Worm (Caenorhabditis elegans): ENCODE measurements around the gene F56B3.6.

DNA sequence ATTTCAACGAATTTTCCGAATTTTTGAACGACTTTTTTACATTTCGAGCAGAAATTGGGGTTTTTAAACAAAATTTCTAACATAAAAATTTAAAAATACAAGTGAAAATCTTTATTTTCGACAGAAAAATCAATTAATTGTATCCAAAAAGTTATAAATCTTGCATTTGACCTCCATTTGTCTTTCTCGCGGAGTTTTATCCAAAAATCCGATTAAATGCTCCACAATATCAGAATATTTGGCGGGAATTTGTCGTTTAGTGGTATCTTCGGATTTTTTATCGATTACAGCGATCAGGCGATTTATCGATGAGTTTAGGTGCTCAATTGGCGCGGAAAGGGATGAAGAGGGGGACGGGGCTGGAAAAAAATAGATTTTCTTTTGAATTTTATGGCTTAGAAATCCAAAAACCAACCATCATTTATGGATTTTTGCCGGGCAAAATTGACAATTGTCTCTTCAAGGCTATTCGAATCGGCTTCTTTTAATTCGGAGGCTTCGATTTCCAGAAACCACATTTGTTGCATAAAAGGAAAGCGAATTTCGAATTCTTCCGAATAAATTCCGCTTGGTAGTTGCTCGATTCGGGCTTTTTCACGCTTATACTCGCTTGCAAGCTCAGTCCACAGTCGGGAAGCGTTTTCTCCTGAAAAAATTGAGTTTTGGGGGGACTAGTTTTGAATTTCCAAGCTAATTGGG lies 42.6 kb downstream of the F56B3.6 start:
- TF ChIP-seq ztf-11 (tag; optimal IDR thresholded peaks at IDR 0.05) (no peak), fkh-8 (tag; optimal IDR thresholded peaks at IDR 0.05) (no peak), tbx-2 (tag; optimal IDR thresholded peaks at IDR 0.05) (no peak), mdl-1 (tag; optimal IDR thresholded peaks at IDR 0.05) (no peak), nhr-84 (tag; optimal IDR thresholded peaks at IDR 0.05) (no peak), fkh-10 (GFP tag; optimal IDR thresholded peaks at IDR 0.05) (no peak)

Measured in whole organism, L1 larva.